Worm (Caenorhabditis elegans) whole organism, L4/young adult: ENCODE measurements around the gene nas-24.

Experiments
- W03F9.2 ChIP-seq: fragments of 150-350 bp; optimal IDR thresholded peaks from 2 replicates; lab custom pipeline; 2014; ENCODE audit warnings: missing biosample characterization, missing genetic modification characterization
- dao-5 ChIP-seq: sonication (generic microtip); optimal IDR thresholded peaks from 2 replicates; lab custom pipeline; 2016; ENCODE audit warnings: missing genotype, missing genetic modification characterization, moderate library complexity, missing compliant biosample characterization
- him-1 ChIP-seq: sonication (generic microtip); optimal IDR thresholded peaks from 2 replicates; lab custom pipeline; 2016; ENCODE audit warnings: missing genotype, missing genetic modification reagents, missing genetic modification characterization, missing compliant biosample characterization

The nas-24 gene

DNA sequence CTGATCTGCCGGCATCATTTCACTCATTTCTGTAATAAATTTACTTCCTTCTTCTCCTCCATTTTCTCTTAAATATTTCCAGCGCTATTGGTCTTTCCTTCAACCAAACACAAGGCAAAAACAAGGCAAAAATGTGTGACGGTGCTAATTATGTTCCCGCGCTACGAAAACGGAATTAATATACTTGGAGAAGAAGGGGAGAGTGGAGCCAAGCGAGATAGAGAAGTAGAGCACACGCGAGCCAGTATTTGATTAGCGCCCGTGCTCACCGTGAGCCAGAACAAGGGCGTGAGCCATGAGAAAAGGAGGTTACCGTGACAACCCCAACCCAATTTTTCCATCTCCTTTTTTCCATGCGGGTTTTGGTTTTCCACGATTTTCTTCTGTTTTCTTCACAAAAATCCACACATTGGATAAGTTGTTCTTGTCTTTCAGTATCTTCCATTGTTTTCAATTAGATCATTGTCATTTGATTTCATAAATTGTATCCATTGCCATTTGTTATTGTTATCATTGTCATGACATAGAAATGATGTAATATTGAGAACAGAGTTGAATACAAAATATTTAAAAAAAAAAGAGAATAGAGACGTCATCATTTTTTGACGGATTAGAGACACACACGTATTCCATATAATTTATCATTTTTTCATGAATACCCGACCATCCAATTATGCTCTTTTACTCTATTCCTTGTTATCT lies 6.6 kb upstream of the nas-24 start, which contains the start of gene F20G2.6:
TSS of gene F20G2.6 (plus strand) at position 652 of the 702 bp plus-strand sequence.
- no peak for TF ChIP-seq W03F9.2 (tag; lab: Kevin White, UChicago)

DNA sequence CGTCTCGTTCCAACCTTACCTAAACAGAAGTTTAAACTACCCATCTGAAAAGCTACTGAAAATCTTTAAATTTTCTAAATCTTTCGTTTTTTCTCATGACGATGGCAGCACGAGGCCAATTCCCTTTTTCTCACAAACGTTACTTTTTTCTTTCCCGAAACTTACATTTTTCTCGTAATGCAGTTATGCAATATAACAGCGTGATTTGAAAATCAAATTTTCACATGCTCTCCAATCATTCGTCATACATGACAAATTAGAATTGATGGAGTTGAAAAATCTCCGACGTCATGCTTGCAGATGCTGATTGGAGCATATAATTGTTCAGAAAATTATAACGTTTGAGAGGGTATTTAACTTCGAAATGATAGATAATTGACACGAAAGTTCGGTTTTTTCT lies 5.5 kb upstream of the nas-24 start:
- TF ChIP-seq W03F9.2 (tag; lab: Kevin White, UChicago) (no peak), dao-5 (tag; lab: Kevin White, UChicago) (no peak), him-1 (no peak)

DNA sequence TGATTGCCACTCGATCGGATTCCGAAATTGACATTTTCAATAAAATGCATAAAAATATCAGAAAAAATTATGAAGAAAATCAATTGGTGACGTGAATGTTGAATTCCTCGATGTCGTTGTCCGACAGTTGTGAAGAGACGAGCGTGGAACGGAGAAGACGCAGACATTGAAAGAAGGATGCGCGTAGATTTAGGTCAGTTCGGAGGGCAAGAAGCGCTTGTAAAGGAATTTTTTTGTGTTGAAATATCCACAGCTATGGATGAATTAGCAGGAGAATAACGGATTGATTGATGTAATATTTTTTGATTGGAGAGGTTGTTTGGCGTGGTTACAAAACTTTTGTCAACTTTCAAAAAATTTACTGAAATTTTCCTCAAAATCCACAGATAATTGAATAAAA lies 798 bp upstream of the nas-24 start, which contains the start of gene F20G2.3:
TSS of gene F20G2.3 (minus strand) at position 101 of the 400 bp plus-strand sequence.
- TF ChIP-seq W03F9.2 (tag; lab: Kevin White, UChicago) (no peak), him-1 (no peak), dao-5 (tag; lab: Kevin White, UChicago) (no peak)

DNA sequence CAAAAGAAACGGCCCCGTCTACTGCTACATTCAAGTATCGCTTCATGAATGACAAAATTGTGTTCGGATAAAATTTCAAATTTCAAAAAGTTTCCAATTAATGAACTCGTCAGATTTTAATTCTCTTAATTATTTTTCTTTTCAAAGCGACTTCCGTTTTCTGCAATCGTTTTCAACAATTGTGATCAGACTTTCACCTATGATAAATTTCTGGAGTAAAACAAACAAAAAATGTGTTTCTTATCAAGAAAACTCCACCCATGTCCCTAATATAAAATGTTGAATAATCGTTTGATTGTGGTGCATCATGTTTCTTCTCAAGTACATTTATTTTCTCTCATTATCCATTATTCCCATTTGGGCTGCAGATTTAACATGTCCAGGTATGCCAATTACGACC lies 2.0 kb downstream of the nas-24 start, which contains the start of gene F20G2.5:
TSS of gene F20G2.5 (plus strand) at position 301 of the 400 bp plus-strand sequence.
- TF ChIP-seq W03F9.2 (tag; lab: Kevin White, UChicago) = no peak
- no peak for TF ChIP-seq dao-5 (tag; lab: Kevin White, UChicago)
- no peak for TF ChIP-seq him-1

DNA sequence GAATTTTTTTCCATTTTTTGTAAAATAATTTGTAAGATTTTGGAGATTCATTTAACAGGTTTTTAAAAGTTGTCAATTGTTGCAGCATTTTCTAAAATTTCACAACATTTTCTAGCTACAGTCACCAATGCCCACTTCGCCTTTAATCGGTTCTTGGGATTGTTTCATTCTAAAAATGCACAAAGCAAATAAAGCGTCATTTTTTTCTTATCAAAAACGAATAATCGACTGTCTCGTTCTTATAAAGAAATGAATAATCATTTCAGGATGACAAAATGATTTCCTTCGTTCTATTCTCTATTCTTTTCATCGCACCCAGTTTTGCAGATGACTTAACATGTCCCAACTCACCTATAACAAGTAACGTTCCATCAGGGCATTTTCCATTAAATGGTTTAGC lies 6.3 kb downstream of the nas-24 start, which contains the start of gene F53C11.1:
TSS of gene F53C11.1 (plus strand) at position 268 of the 400 bp plus-strand sequence.
- TF ChIP-seq him-1 (no peak), dao-5 (tag; lab: Kevin White, UChicago) (no peak), W03F9.2 (tag; lab: Kevin White, UChicago) (no peak)

DNA sequence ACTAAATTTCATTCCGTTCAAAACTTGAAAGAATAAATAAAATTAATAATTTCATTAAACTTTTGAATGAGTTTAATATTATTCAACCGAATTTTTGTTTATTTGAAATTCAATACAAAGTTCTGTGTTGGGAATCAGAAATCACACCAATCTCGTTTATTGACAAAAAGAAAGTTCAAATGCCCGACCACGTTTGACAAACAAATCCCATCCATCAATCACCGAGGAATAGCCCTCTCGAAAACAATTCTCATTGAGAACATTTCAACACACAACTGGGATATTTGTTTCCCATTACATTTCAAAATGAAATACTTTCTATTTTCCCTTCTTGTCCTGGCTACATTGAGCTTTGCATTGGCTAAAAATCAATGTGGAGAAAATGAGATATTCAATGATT lies 8.7 kb downstream of the nas-24 start, which contains the start of gene F53C11.9:
TSS of gene F53C11.9 (plus strand) at position 159 of the 400 bp plus-strand sequence.
- TF ChIP-seq dao-5 (tag; lab: Kevin White, UChicago) = no peak
- TF ChIP-seq W03F9.2 (tag; lab: Kevin White, UChicago) = no peak
- no peak for TF ChIP-seq him-1

DNA sequence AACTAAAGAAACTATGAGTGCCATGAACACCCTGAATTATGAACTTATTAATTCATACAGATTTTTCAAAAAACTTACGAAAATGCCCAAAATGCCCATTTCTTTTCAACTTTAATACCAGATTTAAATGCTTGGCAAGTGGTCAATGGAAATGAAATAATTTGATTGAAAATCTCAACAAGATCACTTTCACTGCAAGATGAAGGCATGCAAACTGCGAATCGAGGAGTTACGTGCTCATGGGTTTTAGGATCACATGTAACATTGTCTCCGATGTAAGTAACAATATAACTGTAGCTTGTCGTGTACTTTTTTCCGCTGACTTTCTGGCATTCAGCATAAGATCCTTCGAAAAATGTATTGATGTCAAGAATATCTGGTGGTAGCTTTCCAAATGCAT lies 11.7 kb downstream of the nas-24 start:
- no peak for TF ChIP-seq W03F9.2 (tag; lab: Kevin White, UChicago)
- no peak for TF ChIP-seq dao-5 (tag; lab: Kevin White, UChicago)
- TF ChIP-seq him-1 = no peak

DNA sequence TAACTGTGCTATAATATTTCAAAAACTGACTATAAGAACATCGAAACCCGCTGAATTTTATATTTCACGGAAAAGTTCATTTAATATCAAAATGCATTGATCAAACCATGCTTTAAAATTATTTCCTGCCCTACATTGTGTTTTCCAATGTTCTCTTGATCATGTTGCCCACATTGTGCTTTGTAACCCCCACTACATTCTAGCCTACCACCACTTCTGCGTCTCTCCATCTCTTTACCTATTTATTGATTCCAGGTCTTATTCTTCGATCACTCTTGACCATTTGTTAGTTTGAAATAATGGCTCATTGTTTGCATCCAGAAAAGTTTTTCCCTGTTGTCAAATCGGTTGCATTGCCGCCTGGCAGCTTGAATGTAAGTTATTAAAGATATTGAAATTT lies 13.0 kb downstream of the nas-24 start, which contains the start of gene decr-1.1:
TSS of gene decr-1.1 (plus strand) at position 210 of the 400 bp plus-strand sequence.
- no peak for TF ChIP-seq W03F9.2 (tag; lab: Kevin White, UChicago)
- no peak for TF ChIP-seq dao-5 (tag; lab: Kevin White, UChicago)
- TF ChIP-seq him-1 = no peak

DNA sequence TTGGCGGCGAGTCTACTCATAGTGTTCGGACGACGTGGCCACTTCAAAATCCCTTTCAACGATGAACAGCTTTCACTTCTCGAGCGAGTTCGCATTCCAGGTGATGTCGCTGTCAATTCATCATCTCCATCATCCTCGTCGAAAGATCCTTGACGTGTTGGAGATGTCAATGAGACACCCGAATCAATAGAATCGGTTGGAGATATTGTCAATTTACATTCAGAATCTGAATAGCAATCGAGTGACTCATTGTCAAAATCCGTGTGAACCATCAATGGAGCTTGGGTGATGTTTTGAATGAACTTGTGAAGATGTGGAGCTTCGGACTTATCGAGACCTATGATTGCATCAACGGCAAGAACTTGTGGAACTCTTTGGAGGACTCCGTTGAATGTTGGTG lies 16.6 kb downstream of the nas-24 start:
- TF ChIP-seq dao-5 (tag; lab: Kevin White, UChicago) = no peak

DNA sequence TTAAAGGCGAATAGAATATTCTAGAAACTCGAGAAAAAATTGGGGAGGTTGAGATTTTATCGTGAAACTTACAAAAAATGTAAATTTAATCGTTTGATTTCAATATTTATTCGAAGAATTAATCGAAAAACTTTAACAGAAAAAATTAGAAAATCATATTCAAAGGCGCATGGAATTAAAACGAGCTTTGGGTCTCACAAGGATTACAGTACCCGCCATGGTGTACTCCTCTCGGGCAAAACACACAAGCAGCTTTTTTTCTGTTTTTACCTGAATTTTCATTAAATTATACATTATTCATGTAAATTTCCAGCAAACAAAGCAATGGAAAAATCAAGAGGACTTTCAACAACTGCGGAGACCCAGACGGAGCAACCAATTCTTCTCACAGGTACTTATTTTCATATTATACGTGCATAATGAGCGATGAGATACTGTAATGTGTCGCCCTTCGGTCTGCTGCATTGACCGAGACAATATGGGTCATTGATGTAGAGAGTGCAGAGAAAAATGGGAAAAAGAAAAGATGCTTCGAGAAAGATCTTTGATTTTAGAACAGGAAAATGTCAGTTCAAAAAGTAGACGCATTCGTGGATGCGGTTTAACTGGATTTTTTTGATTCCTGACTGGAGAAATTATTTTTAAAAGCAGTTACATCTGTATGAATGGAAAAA lies 18.2 kb downstream of the nas-24 start, which contains the start of the genes F53C11.4 and F53C11.5:
TSS of gene F53C11.4 (minus strand) at position 128 of the 674 bp plus-strand sequence.
TSS of gene F53C11.5 (plus strand) at position 325 of the 674 bp plus-strand sequence.
- TF ChIP-seq W03F9.2 (tag; lab: Kevin White, UChicago) (peak; percentile 3), dao-5 (tag; lab: Kevin White, UChicago) (no peak)

DNA sequence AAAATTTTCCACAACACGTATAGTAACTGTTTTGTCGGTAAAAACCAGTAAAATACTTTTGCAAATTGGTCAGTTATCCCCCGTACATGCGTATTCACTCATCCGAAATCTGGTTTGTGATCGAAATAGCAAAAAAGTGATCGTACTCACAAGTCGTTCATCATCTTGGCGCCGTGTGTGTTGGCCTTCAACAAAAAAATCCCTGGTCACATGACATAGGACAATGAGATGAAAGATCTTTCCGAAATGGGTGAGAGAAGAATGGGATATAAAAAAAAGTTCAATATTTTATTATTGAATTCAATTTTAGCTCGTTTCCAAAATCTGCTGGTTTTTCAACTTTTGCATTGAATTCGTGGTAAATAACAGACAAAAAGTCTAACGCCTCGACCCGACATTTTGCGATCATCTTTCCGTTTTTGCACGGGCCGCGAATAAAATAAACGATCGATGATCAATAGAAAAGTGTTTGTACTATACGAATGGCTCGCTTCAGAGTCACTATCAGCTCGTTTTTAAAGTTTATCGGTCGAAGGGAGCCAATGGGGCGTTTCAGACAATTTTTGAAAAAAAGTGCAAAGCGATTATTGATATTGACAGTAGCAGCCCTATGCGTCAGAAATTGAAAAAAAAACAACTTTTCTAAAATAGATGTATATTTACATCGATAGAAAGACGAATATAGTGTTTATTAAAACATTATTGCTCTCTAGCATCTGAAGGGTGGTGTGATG lies 18.9 kb downstream of the nas-24 start:
- TF ChIP-seq dao-5 (tag; lab: Kevin White, UChicago) = no peak
- TF ChIP-seq him-1 = no peak
- TF ChIP-seq W03F9.2 (tag; lab: Kevin White, UChicago) = no peak

DNA sequence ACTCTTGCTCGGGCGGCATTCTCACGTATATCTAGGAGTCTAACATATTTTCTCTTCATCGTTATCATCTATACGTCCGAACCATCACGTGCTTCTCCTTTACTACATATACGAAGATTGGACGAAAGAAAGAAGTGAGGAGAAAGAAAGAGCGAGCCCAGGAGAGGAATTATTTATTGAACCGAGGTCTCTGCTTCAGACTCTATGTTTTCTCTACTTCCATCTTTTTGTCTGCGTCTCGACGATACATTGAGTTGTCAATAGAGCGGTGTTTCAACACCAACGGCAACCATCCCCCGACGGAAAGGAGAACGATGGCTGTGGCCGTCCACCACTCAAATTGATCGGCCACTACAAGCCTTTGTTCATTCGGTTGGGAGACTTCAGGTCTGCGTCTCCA lies 20.2 kb downstream of the nas-24 start:
- TF ChIP-seq him-1 (peak; percentile 58), W03F9.2 (tag; lab: Kevin White, UChicago) (peak; percentile 84), dao-5 (tag; lab: Kevin White, UChicago) (no peak)

DNA sequence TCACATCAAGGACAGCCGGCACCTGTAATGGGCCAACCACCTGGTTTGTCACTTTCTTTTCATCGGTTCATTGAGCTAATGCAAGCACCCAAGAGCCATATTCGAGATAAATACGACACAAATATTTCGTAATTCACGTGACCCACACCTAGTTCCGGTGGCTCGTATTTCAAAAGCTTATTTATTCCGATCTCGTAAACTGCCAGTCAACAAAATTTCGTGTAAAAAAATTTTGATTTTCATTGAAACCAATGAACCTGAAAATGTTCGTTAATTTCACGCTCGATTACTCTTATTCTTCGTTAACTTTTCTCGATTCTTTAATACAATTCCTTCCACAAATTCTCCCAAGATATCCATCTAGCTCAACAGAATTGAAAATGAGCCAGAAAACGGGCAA lies 20.9 kb downstream of the nas-24 start:
- no peak for TF ChIP-seq him-1

DNA sequence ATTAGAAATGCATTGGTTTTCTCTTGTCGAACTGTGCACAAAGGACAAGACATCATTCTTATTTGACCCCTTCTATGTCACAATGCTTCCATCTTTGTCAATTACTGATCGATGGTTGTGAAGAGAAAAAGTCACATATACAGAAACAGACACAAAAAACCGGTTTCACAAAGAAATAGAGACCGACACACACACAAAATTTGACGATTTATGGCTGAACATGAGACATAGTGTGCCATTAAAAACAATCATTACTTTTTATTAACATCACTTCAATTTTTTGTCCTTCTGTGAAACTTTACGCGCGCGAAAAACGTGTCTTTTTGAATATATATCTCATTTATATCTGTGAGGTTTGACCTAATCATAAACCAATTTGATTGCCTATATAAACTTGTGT lies 21.4 kb downstream of the nas-24 start:
- no peak for TF ChIP-seq dao-5 (tag; lab: Kevin White, UChicago)
- no peak for TF ChIP-seq him-1
- no peak for TF ChIP-seq W03F9.2 (tag; lab: Kevin White, UChicago)
